Fruit fly (Drosophila melanogaster) whole organism, embryonic: Measurements from ENCODE around the gene CG7860.
A peak's percentile ranks its signal among the peaks of the same experiment; 100 is the strongest.

Experiments used
- Awh ChIP-seq: fragments of 200-800 bp; sonication (Bioruptor generic); IDR thresholded peaks from 2 replicates; pipeline ENCODE4, ENCODE4 v1.3.6; 2022; ENCODE audit warnings: missing biosample characterization, missing genetic modification characterization
- C15 ChIP-seq: fragments of 200-800 bp; sonication (Bioruptor generic); IDR thresholded peaks from 3 replicates; pipeline ENCODE4 v1.3.6; 2022; ENCODE audit warnings: missing biosample characterization, missing genetic modification characterization
- CG12071 ChIP-seq: fragments of 200-800 bp; sonication (Bioruptor generic); optimal IDR thresholded peaks from 3 replicates; lab custom pipeline; 2018; ENCODE audit warnings: missing biosample characterization, mild to moderate bottlenecking, missing genetic modification characterization
- CG12219 ChIP-seq: fragments of 200-800 bp; sonication (Bioruptor generic); optimal IDR thresholded peaks from 3 replicates; lab custom pipeline; 2018; ENCODE audit warnings: missing biosample characterization, mild to moderate bottlenecking, missing genetic modification characterization
- CG14050 ChIP-seq: fragments of 200-800 bp; sonication (Bioruptor generic); IDR thresholded peaks from 3 replicates; pipeline ENCODE4 v1.3.6; 2022; ENCODE audit warnings: missing biosample characterization, missing genetic modification characterization
- CG14710 ChIP-seq: fragments of 200-800 bp; sonication (Bioruptor generic); optimal IDR thresholded peaks from 3 replicates; lab custom pipeline; 2019; ENCODE audit warnings: missing biosample characterization, mild to moderate bottlenecking, missing genetic modification characterization, moderate library complexity
- CG1602 ChIP-seq: fragments of 200-800 bp; sonication (Bioruptor generic); optimal IDR thresholded peaks from 3 replicates; lab custom pipeline; 2016; ENCODE audit warnings: missing biosample characterization, missing genetic modification characterization
- CG1647 ChIP-seq: fragments of 200-800 bp; sonication (Bioruptor generic); optimal IDR thresholded peaks from 3 replicates; lab custom pipeline; 2016; ENCODE audit warnings: missing biosample characterization, missing genetic modification characterization
- CG17802 ChIP-seq: fragments of 200-800 bp; sonication (Bioruptor generic); optimal IDR thresholded peaks from 2 replicates; lab custom pipeline; 2018; ENCODE audit warnings: missing biosample characterization, mild to moderate bottlenecking, missing genetic modification characterization, moderate library complexity
- CG2199 ChIP-seq: fragments of 200-800 bp; sonication (Bioruptor generic); IDR thresholded peaks from 3 replicates; pipeline ENCODE4 v1.3.6; 2022; ENCODE audit warnings: missing biosample characterization, missing genetic modification characterization
- CG2712 ChIP-seq: fragments of 200-800 bp; optimal IDR thresholded peaks from 3 replicates; lab custom pipeline; 2019; ENCODE audit warnings: missing biosample characterization, mild to moderate bottlenecking, missing genetic modification characterization, moderate library complexity
- CG3407 ChIP-seq: fragments of 200-800 bp; sonication (Bioruptor generic); optimal IDR thresholded peaks from 2 replicates; lab custom pipeline; 2018; ENCODE audit warnings: missing biosample characterization, mild to moderate bottlenecking, missing genetic modification characterization
- CG34422 ChIP-seq: fragments of 200-800 bp; sonication (Bioruptor generic); IDR thresholded peaks from 3 replicates; pipeline ENCODE4 v1.3.6; 2022; ENCODE audit warnings: missing biosample characterization, missing genetic modification characterization
- CG6272 ChIP-seq: fragments of 200-800 bp; sonication (Bioruptor generic); IDR thresholded peaks from 2 replicates; pipeline ENCODE4 v1.3.6; 2022; ENCODE audit warnings: missing biosample characterization, missing genetic modification characterization
- CG7839 ChIP-seq: fragments of 200-800 bp; sonication (Bioruptor generic); optimal IDR thresholded peaks from 3 replicates; lab custom pipeline; 2018; ENCODE audit warnings: missing biosample characterization, mild to moderate bottlenecking, missing genetic modification characterization, moderate library complexity
- CG9876 ChIP-seq: fragments of 200-800 bp; sonication (Bioruptor generic); optimal IDR thresholded peaks from 2 replicates; lab custom pipeline; 2016; ENCODE audit warnings: missing biosample characterization, missing genetic modification characterization
- CG9932 ChIP-seq: fragments of 200-800 bp; sonication (Bioruptor generic); IDR thresholded peaks from 2 replicates; pipeline ENCODE4 v1.3.6; 2022; ENCODE audit warnings: missing biosample characterization, missing genetic modification characterization
- CoRest ChIP-seq: fragments of 200-800 bp; sonication (Bioruptor generic); optimal IDR thresholded peaks from 3 replicates; lab custom pipeline; 2018; ENCODE audit warnings: missing biosample characterization, mild to moderate bottlenecking, missing genetic modification characterization, moderate library complexity
- Dek ChIP-seq: fragments of 200-800 bp; sonication (Bioruptor generic); optimal IDR thresholded peaks from 3 replicates; lab custom pipeline; 2019; ENCODE audit warnings: missing biosample characterization, mild to moderate bottlenecking, missing genetic modification characterization, moderate library complexity
- Dref ChIP-seq: fragments of 200-800 bp; sonication (Bioruptor generic); IDR thresholded peaks from 2 replicates; pipeline ENCODE4 v1.3.6; 2022; ENCODE audit warnings: missing biosample characterization, missing genetic modification characterization
- Fer2 ChIP-seq: fragments of 200-800 bp; sonication (Bioruptor generic); optimal IDR thresholded peaks from 2 replicates; lab custom pipeline; 2018; ENCODE audit warnings: missing biosample characterization, mild to moderate bottlenecking, missing genetic modification characterization, moderate library complexity
- Lim3 ChIP-seq: fragments of 200-800 bp; sonication (Bioruptor generic); IDR thresholded peaks from 2 replicates; pipeline ENCODE4 v1.3.6; 2022; ENCODE audit warnings: missing biosample characterization, missing genetic modification characterization
- MESR4 ChIP-seq: fragments of 200-800 bp; sonication (Bioruptor generic); optimal IDR thresholded peaks from 2 replicates; lab custom pipeline; 2018; ENCODE audit warnings: missing biosample characterization, mild to moderate bottlenecking, missing genetic modification characterization, moderate library complexity
- Nf-YC ChIP-seq: fragments of 200-800 bp; optimal IDR thresholded peaks from 3 replicates; lab custom pipeline; 2019; ENCODE audit warnings: missing biosample characterization, mild to moderate bottlenecking, missing genetic modification characterization, moderate library complexity
- Rx ChIP-seq: fragments of 200-800 bp; sonication (Bioruptor generic); IDR thresholded peaks from 2 replicates; pipeline ENCODE4 v1.3.6; 2022; ENCODE audit warnings: missing biosample characterization, missing genetic modification characterization
- Six4 ChIP-seq: fragments of 200-800 bp; sonication (Bioruptor generic); optimal IDR thresholded peaks from 2 replicates; lab custom pipeline; 2016; ENCODE audit warnings: missing biosample characterization, missing genetic modification characterization
- Tbp ChIP-seq: fragments of >200 bp; optimal IDR thresholded peaks from 2 replicates; lab custom pipeline; 2018; ENCODE audit warnings: missing biosample characterization, missing genetic modification characterization
- Trl ChIP-seq, 3 experiments: fragments of >200 bp in 2 of 3; fragments of 200-800 bp in 1 of 3; sonication (Bioruptor generic) in 1 of 3; optimal IDR thresholded peaks; 2 replicates in 1 of 3; 3 replicates in 2 of 3; lab custom pipeline; 2016 to 2017; ENCODE audit warnings: missing biosample characterization in 1 of 3, missing genetic modification characterization in 1 of 3
- Vsx1 ChIP-seq: fragments of 200-800 bp; sonication (Bioruptor generic); optimal IDR thresholded peaks from 2 replicates; lab custom pipeline; 2017; ENCODE audit warnings: missing biosample characterization, mild to moderate bottlenecking, missing genetic modification characterization, missing genetic modification reagents
- ase ChIP-seq: fragments of 200-800 bp; sonication (Bioruptor generic); IDR thresholded peaks from 3 replicates; pipeline ENCODE4 v1.3.6; 2022; ENCODE audit warnings: missing biosample characterization, missing genetic modification characterization
- az2 ChIP-seq: fragments of 200-800 bp; sonication (Bioruptor generic); optimal IDR thresholded peaks from 3 replicates; lab custom pipeline; 2016; ENCODE audit warnings: missing biosample characterization, missing genetic modification characterization
- bbx ChIP-seq: fragments of 200-800 bp; sonication (Bioruptor generic); IDR thresholded peaks from 2 replicates; pipeline ENCODE4 v1.3.6; 2022; ENCODE audit warnings: missing biosample characterization, missing genetic modification characterization; ENCODE audit not compliant: partially characterized antibody
- croc ChIP-seq: fragments of 200-800 bp; sonication (Bioruptor generic); conservative IDR thresholded peaks from 3 replicates; pipeline ENCODE4 v1.3.6; 2022; ENCODE audit warnings: missing biosample characterization, missing genetic modification characterization
- dmrt11E ChIP-seq: fragments of 200-800 bp; sonication (Bioruptor generic); optimal IDR thresholded peaks from 3 replicates; lab custom pipeline; 2018; ENCODE audit warnings: missing biosample characterization, mild to moderate bottlenecking, missing genetic modification characterization, moderate library complexity
- en ChIP-seq: fragments of 200-800 bp; sonication (Bioruptor generic); optimal IDR thresholded peaks from 2 replicates; lab custom pipeline; 2016; ENCODE audit warnings: missing biosample characterization, missing genetic modification characterization
- gcm2 ChIP-seq: fragments of 200-800 bp; sonication (Bioruptor generic); optimal IDR thresholded peaks from 2 replicates; lab custom pipeline; 2016; ENCODE audit warnings: missing biosample characterization, missing genetic modification characterization
- gem ChIP-seq: fragments of 200-800 bp; sonication (Bioruptor generic); optimal IDR thresholded peaks from 2 replicates; lab custom pipeline; 2019; ENCODE audit warnings: missing biosample characterization, mild to moderate bottlenecking, missing genetic modification characterization, moderate library complexity
- gfzf ChIP-seq: fragments of 200-800 bp; sonication (Bioruptor generic); optimal IDR thresholded peaks from 2 replicates; lab custom pipeline; 2016; ENCODE audit warnings: missing biosample characterization, mild to moderate bottlenecking, missing genetic modification characterization, moderate library complexity
- grn ChIP-seq: fragments of 200-800 bp; sonication (Bioruptor generic); optimal IDR thresholded peaks from 3 replicates; lab custom pipeline; 2017; ENCODE audit warnings: missing biosample characterization, missing genetic modification characterization
- h ChIP-seq: fragments of >200 bp; optimal IDR thresholded peaks from 2 replicates; lab custom pipeline; 2017
- hth ChIP-seq: fragments of >200 bp; optimal IDR thresholded peaks from 2 replicates; lab custom pipeline; 2017; ENCODE audit warnings: inconsistent platforms
- insv ChIP-seq, 2 experiments: fragments of 200-800 bp; sonication (Bioruptor generic); optimal IDR thresholded peaks; 3 replicates each; lab custom pipeline; 2016 to 2018; ENCODE audit warnings: missing biosample characterization in 2 of 2, missing genetic modification characterization in 2 of 2
- knrl ChIP-seq: fragments of 200-800 bp; sonication (Bioruptor generic); IDR thresholded peaks from 3 replicates; pipeline ENCODE4 v1.3.6; 2022; ENCODE audit warnings: missing biosample characterization, missing genetic modification characterization; ENCODE audit not compliant: partially characterized antibody
- ranshi ChIP-seq: fragments of 200-800 bp; sonication (Bioruptor generic); IDR thresholded peaks from 2 replicates; pipeline ENCODE4 v1.3.6; 2022; ENCODE audit warnings: missing biosample characterization, missing genetic modification characterization
- row ChIP-seq: fragments of 200-800 bp; sonication (Bioruptor generic); IDR thresholded peaks from 3 replicates; pipeline ENCODE4 v1.3.6; 2022; ENCODE audit warnings: missing biosample characterization, missing genetic modification characterization
- sd ChIP-seq: fragments of 200-800 bp; sonication (Bioruptor generic); optimal IDR thresholded peaks from 3 replicates; lab custom pipeline; 2018; ENCODE audit warnings: missing biosample characterization, mild to moderate bottlenecking, missing genetic modification characterization, moderate library complexity
- tin ChIP-seq: fragments of 200-800 bp; sonication (Bioruptor generic); optimal IDR thresholded peaks from 3 replicates; lab custom pipeline; 2016; ENCODE audit warnings: missing biosample characterization, missing genetic modification characterization
- toy ChIP-seq: fragments of 200-800 bp; sonication (Bioruptor generic); IDR thresholded peaks from 2 replicates; pipeline ENCODE4 v1.3.6; 2022; ENCODE audit warnings: missing biosample characterization, missing genetic modification characterization
- twi ChIP-seq: fragments of 200-800 bp; optimal IDR thresholded peaks from 2 replicates; lab custom pipeline; 2019; ENCODE audit warnings: missing biosample characterization, mild to moderate bottlenecking, missing genetic modification characterization, moderate library complexity
- unpg ChIP-seq: fragments of 200-800 bp; sonication (Bioruptor generic); optimal IDR thresholded peaks from 3 replicates; lab custom pipeline; 2018; ENCODE audit warnings: missing biosample characterization, mild to moderate bottlenecking, missing genetic modification characterization, moderate library complexity
- usp ChIP-seq: fragments of >200 bp; optimal IDR thresholded peaks from 2 replicates; lab custom pipeline; 2017; ENCODE audit warnings: missing biosample characterization, missing genetic modification characterization
- vnd ChIP-seq: fragments of 200-800 bp; sonication (Bioruptor generic); IDR thresholded peaks from 3 replicates; pipeline ENCODE4 v1.3.6; 2022; ENCODE audit warnings: missing biosample characterization, missing genetic modification characterization; ENCODE audit not compliant: partially characterized antibody

The CG7860 gene

dm6 chrX:15532062-15532461 lies 36.7 kb upstream of the CG7860 start (continued):
- TF ChIP-seq Awh (GFP tag; lab: Robert Waterston, UW) = no peak
- peak; percentile 37 for TF ChIP-seq CoRest (tag; lab: Kevin White, UChicago)
- TF ChIP-seq CG2712 (tag; lab: Kevin White, UChicago) = peak; percentile 20
- no peak for TF ChIP-seq Six4 (GFP tag; lab: Kevin White, UChicago)
- TF ChIP-seq gfzf = no peak
- TF ChIP-seq usp (GFP tag; lab: Kevin White, UChicago) = no peak
- TF ChIP-seq en (GFP tag; lab: Kevin White, UChicago) = no peak
- no peak for TF ChIP-seq Tbp
- TF ChIP-seq knrl = no peak
- TF ChIP-seq twi = no peak
- TF ChIP-seq CG9876 = no peak
- TF ChIP-seq Vsx1 (GFP tag; lab: Kevin White, UChicago) = no peak
- no peak for TF ChIP-seq CG1602 (GFP tag; lab: Kevin White, UChicago)
- TF ChIP-seq CG2199 (GFP tag; lab: Robert Waterston, UW) = no peak
- TF ChIP-seq CG1647 (GFP tag; lab: Kevin White, UChicago) = no peak
- TF ChIP-seq hth (lab: Kevin White, UChicago) = no peak
- TF ChIP-seq h (lab: Kevin White, UChicago) = no peak
- no peak for TF ChIP-seq CG6272 (GFP tag; lab: Robert Waterston, UW)
- no peak for TF ChIP-seq vnd (GFP tag; lab: Robert Waterston, UW)
- TF ChIP-seq bbx (GFP tag; lab: Robert Waterston, UW) = no peak
- no peak for TF ChIP-seq Lim3 (GFP tag; lab: Robert Waterston, UW)
- peak; percentile 36; the same call in 1 of the 2 replicates for TF ChIP-seq CG9932 (GFP tag; lab: Robert Waterston, UW)
- TF ChIP-seq Dref = no peak
- TF ChIP-seq CG34422 (GFP tag; lab: Robert Waterston, UW) = 0 out of 3 replicates have a peak, but pooled peaks have one; percentile 41
- no peak for TF ChIP-seq CG17802
- TF ChIP-seq az2 (GFP tag; lab: Kevin White, UChicago) = peak; percentile 30
- TF ChIP-seq Nf-YC (tag; lab: Kevin White, UChicago) = no peak
- TF ChIP-seq CG14050 = peak; percentile 20; the same call in 2 of the 3 replicates
- TF ChIP-seq Dek (tag; lab: Kevin White, UChicago) = no peak
- peak; percentile 68 for TF ChIP-seq row
- TF ChIP-seq ase (GFP tag; lab: Robert Waterston, UW) = 0 out of 3 replicates have a peak, but pooled peaks have one; percentile 36
- no peak for TF ChIP-seq C15 (GFP tag; lab: Robert Waterston, UW)
- TF ChIP-seq CG3407 (GFP tag; lab: Kevin White, UChicago) = no peak
- no peak for TF ChIP-seq ranshi
- TF ChIP-seq unpg (GFP tag; lab: Kevin White, UChicago) = peak; percentile 45
- no peak for TF ChIP-seq Trl (optimal IDR thresholded peaks at IDR 0.05; lab: Kevin White, UChicago)
- TF ChIP-seq Trl (GFP tag; optimal IDR thresholded peaks at IDR 0.05; lab: Kevin White, UChicago) = peak; percentile 2
- TF ChIP-seq MESR4 (GFP tag; lab: Kevin White, UChicago) = no peak
- no peak for TF ChIP-seq sd (tag; lab: Kevin White, UChicago)
- peak; percentile 5 for TF ChIP-seq tin
- TF ChIP-seq insv (GFP tag; optimal IDR thresholded peaks at IDR 0.05; lab: Kevin White, UChicago) = no peak
- no peak for TF ChIP-seq CG12219
- TF ChIP-seq Fer2 (tag; lab: Kevin White, UChicago) = no peak
- TF ChIP-seq dmrt11E (tag; lab: Kevin White, UChicago) = no peak
- TF ChIP-seq CG12071 (GFP tag; lab: Kevin White, UChicago) = peak; percentile 17
- no peak for TF ChIP-seq croc (GFP tag; lab: Robert Waterston, UW)
- no peak for TF ChIP-seq gcm2 (GFP tag; lab: Kevin White, UChicago)
- no peak for TF ChIP-seq toy (GFP tag; lab: Robert Waterston, UW)
- no peak for TF ChIP-seq CG14710 (tag; lab: Kevin White, UChicago)
- no peak for TF ChIP-seq grn
- peak; percentile 62 for TF ChIP-seq gem
- 0 out of 2 replicates have a peak, but pooled peaks have one; percentile 13 for TF ChIP-seq Rx (GFP tag; lab: Robert Waterston, UW)
- peak; percentile 53 for TF ChIP-seq CG7839 (tag; lab: Kevin White, UChicago)
